Fruit fly (Drosophila melanogaster): ENCODE measurements around the gene CG43841.

- TF ChIP-seq CG13624 (GFP tag; optimal IDR thresholded peaks at IDR 0.05): no peak
- no peak for TF ChIP-seq Hey (tag; optimal IDR thresholded peaks at IDR 0.05)
- TF ChIP-seq Antp (GFP tag; optimal IDR thresholded peaks at IDR 0.05): no peak
- TF ChIP-seq CG10366 (GFP tag; IDR thresholded peaks at IDR 0.05): no peak
- no peak for TF ChIP-seq tx (GFP tag; optimal IDR thresholded peaks at IDR 0.05)
- TF ChIP-seq CG17612 (GFP tag; IDR thresholded peaks at IDR 0.05): no peak
- TF ChIP-seq so (GFP tag; IDR thresholded peaks at IDR 0.05): no peak
- no peak for TF ChIP-seq Lhr (GFP tag; optimal IDR thresholded peaks at IDR 0.05)
- no peak for TF ChIP-seq ken (GFP tag; IDR thresholded peaks at IDR 0.05)
- no peak for TF ChIP-seq pita (GFP tag; optimal IDR thresholded peaks at IDR 0.05)
Measured at dm6 chrX:18482537-18482936, 43.1 kb downstream of the CG43841 start.

Measured in whole organism, embryonic.